Fruit fly (Drosophila melanogaster) whole organism, embryonic: ENCODE data around the gene CG31638.

Source experiments
- BEAF-32 ChIP-seq: fragments of 200-800 bp; sonication (Bioruptor generic); optimal IDR thresholded peaks from 3 replicates; lab custom pipeline; 2017; ENCODE audit warnings: missing biosample characterization, missing genetic modification characterization, mild to moderate bottlenecking, moderate library complexity, missing genetic modification reagents
- CG10274 ChIP-seq: fragments of 200-800 bp; sonication (Bioruptor generic); optimal IDR thresholded peaks from 3 replicates; lab custom pipeline; 2017; ENCODE audit warnings: missing biosample characterization, mild to moderate bottlenecking, missing genetic modification characterization
- CG10654 ChIP-seq: fragments of 200-800 bp; sonication (Bioruptor generic); optimal IDR thresholded peaks from 2 replicates; lab custom pipeline; 2016; ENCODE audit warnings: missing biosample characterization, missing genetic modification characterization
- CG11456 ChIP-seq: fragments of 200-800 bp; sonication (Bioruptor generic); IDR thresholded peaks from 3 replicates; pipeline ENCODE4 v1.3.6; 2022; ENCODE audit warnings: missing biosample characterization, missing genetic modification characterization
- CG12155 ChIP-seq: fragments of 200-800 bp; sonication (Bioruptor generic); optimal IDR thresholded peaks from 3 replicates; lab custom pipeline; 2016; ENCODE audit warnings: missing biosample characterization, missing genetic modification characterization
- CG13123 ChIP-seq: fragments of 200-800 bp; sonication (Bioruptor generic); optimal IDR thresholded peaks from 2 replicates; lab custom pipeline; 2016; ENCODE audit warnings: missing biosample characterization, missing genetic modification characterization
- CG14667 ChIP-seq: fragments of 200-800 bp; sonication (Bioruptor generic); IDR thresholded peaks from 2 replicates; pipeline ENCODE4 v1.3.6; 2022; ENCODE audit warnings: missing biosample characterization, missing genetic modification characterization
- CG16779 ChIP-seq: fragments of 200-800 bp; sonication (Bioruptor generic); IDR thresholded peaks from 2 replicates; pipeline ENCODE4 v1.3.6; 2022; ENCODE audit warnings: missing biosample characterization, missing genetic modification characterization
- CG17186 ChIP-seq: fragments of 200-800 bp; sonication (Bioruptor generic); optimal IDR thresholded peaks from 3 replicates; lab custom pipeline; 2017; ENCODE audit warnings: missing biosample characterization, missing genetic modification reagents, missing genetic modification characterization
- CG17612 ChIP-seq: fragments of 200-800 bp; sonication (Bioruptor generic); IDR thresholded peaks from 2 replicates; pipeline ENCODE4 v1.3.6; 2022; ENCODE audit warnings: missing biosample characterization, missing genetic modification characterization
- CG18599 ChIP-seq: fragments of 200-800 bp; sonication (Bioruptor generic); optimal IDR thresholded peaks from 3 replicates; lab custom pipeline; 2017; ENCODE audit warnings: missing biosample characterization, missing genetic modification characterization, mild to moderate bottlenecking, moderate library complexity, missing genetic modification reagents
- CG2889 ChIP-seq: fragments of 200-800 bp; sonication (Bioruptor generic); IDR thresholded peaks from 3 replicates; pipeline ENCODE4 v1.3.6; 2022; ENCODE audit warnings: missing biosample characterization, missing genetic modification characterization
- CG3726 ChIP-seq: fragments of 200-800 bp; sonication (Bioruptor generic); IDR thresholded peaks from 3 replicates; pipeline ENCODE4, ENCODE4 v1.3.6; 2022; ENCODE audit warnings: missing biosample characterization, missing genetic modification characterization
- CG4424 ChIP-seq: fragments of 200-800 bp; sonication (Bioruptor generic); optimal IDR thresholded peaks from 3 replicates; lab custom pipeline; 2016; ENCODE audit warnings: missing biosample characterization, missing genetic modification characterization
- CG6272 ChIP-seq: fragments of 200-800 bp; sonication (Bioruptor generic); IDR thresholded peaks from 2 replicates; pipeline ENCODE4 v1.3.6; 2022; ENCODE audit warnings: missing biosample characterization, missing genetic modification characterization
- CG6765 ChIP-seq: fragments of 200-800 bp; sonication (Bioruptor generic); optimal IDR thresholded peaks from 3 replicates; lab custom pipeline; 2017; ENCODE audit warnings: missing biosample characterization, mild to moderate bottlenecking, missing genetic modification characterization
- CG7987 ChIP-seq: fragments of 200-800 bp; sonication (Bioruptor generic); optimal IDR thresholded peaks from 2 replicates; lab custom pipeline; 2018; ENCODE audit warnings: missing biosample characterization, mild to moderate bottlenecking, missing genetic modification characterization, moderate library complexity
- CG9215 ChIP-seq: fragments of 200-800 bp; sonication (Bioruptor generic); IDR thresholded peaks from 2 replicates; pipeline ENCODE4 v1.3.6; 2022; ENCODE audit warnings: missing biosample characterization, missing genetic modification characterization
- HLHmδ ChIP-seq: fragments of 200-800 bp; sonication (Bioruptor generic); optimal IDR thresholded peaks from 2 replicates; lab custom pipeline; 2018; ENCODE audit warnings: missing biosample characterization, mild to moderate bottlenecking, missing genetic modification characterization, moderate library complexity
- Jarid2 ChIP-seq: fragments of 200-800 bp; sonication (Bioruptor generic); optimal IDR thresholded peaks from 3 replicates; lab custom pipeline; 2017; ENCODE audit warnings: mild to moderate bottlenecking, missing biosample characterization, missing genetic modification reagents, missing genetic modification characterization
- Mes4 ChIP-seq: fragments of 200-800 bp; sonication (Bioruptor generic); optimal IDR thresholded peaks from 2 replicates; lab custom pipeline; 2016; ENCODE audit warnings: missing biosample characterization, missing genetic modification characterization
- Pdp1 ChIP-seq, 2 experiments: fragments of 200-800 bp; sonication (Bioruptor generic); optimal IDR thresholded peaks; 3 replicates each; lab custom pipeline; 2016; ENCODE audit warnings: missing biosample characterization in 2 of 2, missing genetic modification characterization in 2 of 2, mild to moderate bottlenecking in 1 of 2, moderate library complexity in 1 of 2
- Ravus ChIP-seq: fragments of 200-800 bp; sonication (Bioruptor generic); IDR thresholded peaks from 2 replicates; pipeline ENCODE4 v1.3.6; 2022; ENCODE audit warnings: missing biosample characterization, missing genetic modification characterization
- Scr ChIP-seq: fragments of 200-800 bp; sonication (Bioruptor generic); IDR thresholded peaks from 2 replicates; pipeline ENCODE4 v1.3.6; 2022; ENCODE audit warnings: missing biosample characterization, missing genetic modification characterization; ENCODE audit not compliant: partially characterized antibody
- Side ChIP-seq: fragments of 200-800 bp; sonication (Bioruptor generic); optimal IDR thresholded peaks from 2 replicates; lab custom pipeline; 2016; ENCODE audit warnings: missing biosample characterization, missing genetic modification characterization
- Sin3A ChIP-seq: fragments of >200 bp; optimal IDR thresholded peaks from 2 replicates; lab custom pipeline; 2018
- Sox100B ChIP-seq: fragments of 200-800 bp; sonication (Bioruptor generic); optimal IDR thresholded peaks from 3 replicates; lab custom pipeline; 2018; ENCODE audit warnings: missing biosample characterization, mild to moderate bottlenecking, missing genetic modification characterization
- Trl ChIP-seq, 3 experiments: fragments of >200 bp in 2 of 3; fragments of 200-800 bp in 1 of 3; sonication (Bioruptor generic) in 1 of 3; optimal IDR thresholded peaks; 2 replicates in 1 of 3; 3 replicates in 2 of 3; lab custom pipeline; 2016 to 2017; ENCODE audit warnings: missing biosample characterization in 1 of 3, missing genetic modification characterization in 1 of 3
- Usf ChIP-seq: fragments of 200-800 bp; sonication (Bioruptor generic); optimal IDR thresholded peaks from 2 replicates; lab custom pipeline; 2017; ENCODE audit warnings: missing genotype, missing biosample characterization, missing genetic modification characterization
- abd-A ChIP-seq: fragments of 200-800 bp; sonication (Bioruptor generic); optimal IDR thresholded peaks from 3 replicates; lab custom pipeline; 2019; ENCODE audit warnings: missing biosample characterization, mild to moderate bottlenecking, missing genetic modification characterization, moderate library complexity
- al ChIP-seq: fragments of 200-800 bp; sonication (Bioruptor generic); IDR thresholded peaks from 2 replicates; pipeline ENCODE4 v1.3.6; 2022; ENCODE audit warnings: missing biosample characterization, missing genetic modification characterization
- aop ChIP-seq: fragments of 200-800 bp; sonication (Bioruptor generic); IDR thresholded peaks from 2 replicates; pipeline ENCODE4 v1.3.6; 2022; ENCODE audit warnings: missing biosample characterization, missing genetic modification characterization
- bab2 ChIP-seq: fragments of 200-800 bp; sonication (Bioruptor generic); optimal IDR thresholded peaks from 2 replicates; lab custom pipeline; 2016; ENCODE audit warnings: missing biosample characterization, missing genetic modification characterization
- cas ChIP-seq: fragments of 200-800 bp; sonication (Bioruptor generic); IDR thresholded peaks from 2 replicates; pipeline ENCODE4 v1.3.6; 2022; ENCODE audit warnings: missing biosample characterization, missing genetic modification characterization
- croc ChIP-seq: fragments of 200-800 bp; sonication (Bioruptor generic); conservative IDR thresholded peaks from 3 replicates; pipeline ENCODE4 v1.3.6; 2022; ENCODE audit warnings: missing biosample characterization, missing genetic modification characterization
- cwo ChIP-seq: fragments of 200-800 bp; sonication (Bioruptor generic); optimal IDR thresholded peaks from 3 replicates; lab custom pipeline; 2017; ENCODE audit warnings: missing biosample characterization, missing genetic modification characterization, mild to moderate bottlenecking, moderate library complexity, missing genetic modification reagents
- dan ChIP-seq: fragments of 200-800 bp; sonication (Bioruptor generic); IDR thresholded peaks from 2 replicates; pipeline ENCODE4 v1.3.6; 2022; ENCODE audit warnings: missing biosample characterization, missing genetic modification characterization
- emc ChIP-seq: fragments of 200-800 bp; sonication (Bioruptor generic); optimal IDR thresholded peaks from 2 replicates; lab custom pipeline; 2016; ENCODE audit warnings: missing biosample characterization, missing genetic modification characterization
- kah ChIP-seq: fragments of 200-800 bp; sonication (Bioruptor generic); optimal IDR thresholded peaks from 2 replicates; lab custom pipeline; 2018; ENCODE audit warnings: missing biosample characterization, mild to moderate bottlenecking, missing genetic modification characterization
- kni ChIP-seq: fragments of 200-800 bp; sonication (Bioruptor generic); optimal IDR thresholded peaks from 3 replicates; lab custom pipeline; 2017; ENCODE audit warnings: mild to moderate bottlenecking, missing biosample characterization, missing genetic modification reagents, missing genetic modification characterization
- lmd ChIP-seq: fragments of 200-800 bp; sonication (Bioruptor generic); IDR thresholded peaks from 2 replicates; pipeline ENCODE4 v1.3.6; 2022; ENCODE audit warnings: missing biosample characterization, missing genetic modification characterization
- repo ChIP-seq: fragments of 200-800 bp; sonication (Bioruptor generic); optimal IDR thresholded peaks from 2 replicates; lab custom pipeline; 2016; ENCODE audit warnings: missing biosample characterization, missing genetic modification characterization
- schlank ChIP-seq: fragments of 200-800 bp; sonication (Bioruptor generic); optimal IDR thresholded peaks from 2 replicates; lab custom pipeline; 2018; ENCODE audit warnings: missing biosample characterization, mild to moderate bottlenecking, missing genetic modification characterization
- scrt ChIP-seq: fragments of 200-800 bp; sonication (Bioruptor generic); optimal IDR thresholded peaks from 2 replicates; lab custom pipeline; 2018; ENCODE audit warnings: missing biosample characterization, mild to moderate bottlenecking, missing genetic modification characterization, moderate library complexity
- sens ChIP-seq: fragments of 200-800 bp; sonication (Bioruptor generic); peaks from one replicate; lab custom pipeline; 2016; ENCODE audit warnings: missing biosample characterization, missing genetic modification characterization
- sr ChIP-seq: fragments of 200-800 bp; sonication (Bioruptor generic); IDR thresholded peaks from 3 replicates; pipeline ENCODE4 v1.3.6; 2022; ENCODE audit warnings: missing biosample characterization, missing genetic modification characterization
- tna ChIP-seq: fragments of 200-800 bp; sonication (Bioruptor generic); IDR thresholded peaks from 2 replicates; pipeline ENCODE4 v1.3.6; 2022; ENCODE audit warnings: missing biosample characterization, missing genetic modification characterization; ENCODE audit not compliant: partially characterized antibody
- tup ChIP-seq: fragments of 200-800 bp; sonication (Bioruptor generic); optimal IDR thresholded peaks from 2 replicates; lab custom pipeline; 2016; ENCODE audit warnings: missing biosample characterization, mild to moderate bottlenecking, missing genetic modification characterization, moderate library complexity
- unc-4 ChIP-seq: fragments of 200-800 bp; sonication (Bioruptor generic); IDR thresholded peaks from 2 replicates; pipeline ENCODE4 v1.3.6; 2022; ENCODE audit warnings: missing biosample characterization, missing genetic modification characterization; ENCODE audit not compliant: partially characterized antibody
- usp ChIP-seq: fragments of >200 bp; optimal IDR thresholded peaks from 2 replicates; lab custom pipeline; 2017; ENCODE audit warnings: missing biosample characterization, missing genetic modification characterization
- vvl ChIP-seq: fragments of 200-800 bp; sonication (Bioruptor generic); IDR thresholded peaks from 2 replicates; pipeline ENCODE4 v1.3.6; 2022; ENCODE audit warnings: missing biosample characterization, missing genetic modification characterization

Gene CG31638

dm6 chr2L:6490783-6491249, at the start of gene CG31638, which contains the start of gene Phf5a (continued):
- TF ChIP-seq CG7987 (GFP tag; lab: Kevin White, UChicago) (peak; percentile 85), scrt (GFP tag; lab: Kevin White, UChicago) (peak; percentile 88), Sin3A (lab: Kevin White, UChicago) (peak; percentile 47), al (GFP tag; lab: Robert Waterston, UW) (peak; percentile 96), CG16779 (GFP tag; lab: Robert Waterston, UW) (peak; percentile 73), sens (GFP tag; lab: Kevin White, UChicago) (peak; percentile 86), tna (GFP tag; lab: Robert Waterston, UW) (no peak), croc (GFP tag; lab: Robert Waterston, UW) (peak; percentile 93), CG6765 (GFP tag; lab: Kevin White, UChicago) (peak; percentile 81), kni (GFP tag; lab: Kevin White, UChicago) (peak; percentile 54), Scr (GFP tag; lab: Robert Waterston, UW) (no peak), Trl (optimal IDR thresholded peaks at IDR 0.05; lab: Kevin White, UChicago) (no peak), Trl (GFP tag; optimal IDR thresholded peaks at IDR 0.05; lab: Kevin White, UChicago) (peak; percentile 30), CG9215 (GFP tag; lab: Robert Waterston, UW) (peak; percentile 96), kah (GFP tag; lab: Kevin White, UChicago) (peak; percentile 78), CG10654 (GFP tag; lab: Kevin White, UChicago) (peak; percentile 96), Side (peak; percentile 34), CG17612 (GFP tag; lab: Robert Waterston, UW) (peak; percentile 94), Jarid2 (GFP tag; lab: Kevin White, UChicago) (peak; percentile 74), CG2889 (GFP tag; lab: Robert Waterston, UW) (peak; percentile 97), repo (no peak), vvl (peak; percentile 82), usp (GFP tag; lab: Kevin White, UChicago) (no peak), CG14667 (GFP tag; lab: Robert Waterston, UW) (peak; percentile 97), tup (no peak), cas (peak; percentile 95), Mes4 (peak; percentile 1), dan (GFP tag; lab: Robert Waterston, UW) (peak; percentile 88), unc-4 (peak; percentile 39; the same call in 1 of the 2 replicates), sr (GFP tag; lab: Robert Waterston, UW) (0 out of 3 replicates have a peak, but pooled peaks have one; percentile 18), lmd (GFP tag; lab: Robert Waterston, UW) (peak; percentile 64), CG12155 (GFP tag; lab: Kevin White, UChicago) (peak; percentile 76), Usf (peak; percentile 58), CG3726 (GFP tag; lab: Robert Waterston, UW) (peak; percentile 96), CG11456 (GFP tag; lab: Robert Waterston, UW) (0 out of 3 replicates have a peak, but pooled peaks have one; percentile 59), emc (GFP tag; lab: Kevin White, UChicago) (no peak), abd-A (no peak), Ravus (GFP tag; lab: Robert Waterston, UW) (no peak), schlank (tag; lab: Kevin White, UChicago) (peak; percentile 57), CG18599 (GFP tag; lab: Kevin White, UChicago) (peak; percentile 96), Sox100B (no peak), cwo (peak; percentile 87), HLHmδ (GFP tag; lab: Kevin White, UChicago) (no peak), CG4424 (GFP tag; lab: Kevin White, UChicago) (peak; percentile 97), CG17186 (GFP tag; lab: Kevin White, UChicago) (peak; percentile 22), CG10274 (GFP tag; lab: Kevin White, UChicago) (peak; percentile 78), CG13123 (GFP tag; lab: Kevin White, UChicago) (peak; percentile 79), CG6272 (peak; percentile 98), bab2 (GFP tag; lab: Kevin White, UChicago) (peak; percentile 13), Pdp1 (GFP tag; optimal IDR thresholded peaks at IDR 0.05; lab: Kevin White, UChicago) (peak; percentile 14 to 87), aop (no peak), BEAF-32 (peak; percentile 30)
